Worm (Caenorhabditis elegans) whole organism, mixed stage, embryonic: Measurements from ENCODE around the gene unc-84.

Source experiments
- ceh-39 ChIP-seq: fragments of 150-350 bp; optimal IDR thresholded peaks from 2 replicates; lab custom pipeline; 2014; ENCODE audit warnings: missing biosample characterization, missing genetic modification characterization
- ceh-43 ChIP-seq: fragments of 200-800 bp; sonication (Bioruptor generic); optimal IDR thresholded peaks from 2 replicates; lab custom pipeline; 2018; ENCODE audit warnings: mild to moderate bottlenecking, missing genetic modification characterization, moderate library complexity, missing compliant biosample characterization
- ces-1 ChIP-seq: fragments of 150-350 bp; optimal IDR thresholded peaks from 2 replicates; lab custom pipeline; 2014; ENCODE audit warnings: missing biosample characterization, missing genetic modification reagents, missing genetic modification characterization
- elt-3 ChIP-seq: fragments of 150-350 bp; optimal IDR thresholded peaks from 2 replicates; lab custom pipeline; 2014; ENCODE audit warnings: missing biosample characterization, missing genetic modification characterization
- lin-13 ChIP-seq: fragments of 150-350 bp; optimal IDR thresholded peaks from 2 replicates; lab custom pipeline; 2014; ENCODE audit warnings: missing biosample characterization, missing genetic modification characterization
- mep-1 ChIP-seq: fragments of 150-350 bp; optimal IDR thresholded peaks from 2 replicates; lab custom pipeline; 2017; ENCODE audit warnings: missing biosample characterization, missing genetic modification reagents, missing genetic modification characterization, inconsistent platforms
- nhr-12 ChIP-seq: fragments of 150-350 bp; optimal IDR thresholded peaks from 2 replicates; lab custom pipeline; 2014; ENCODE audit warnings: missing biosample characterization, missing genetic modification characterization
- nhr-2 ChIP-seq: fragments of 150-350 bp; optimal IDR thresholded peaks from 2 replicates; lab custom pipeline; 2014; ENCODE audit warnings: missing biosample characterization, missing genetic modification characterization
- nhr-237 ChIP-seq: fragments of 150-350 bp; optimal IDR thresholded peaks from 2 replicates; lab custom pipeline; 2014; ENCODE audit warnings: missing biosample characterization, missing genetic modification characterization
- sptf-1 ChIP-seq: sonication (generic microtip); optimal IDR thresholded peaks from 2 replicates; lab custom pipeline; 2017; ENCODE audit warnings: mild to moderate bottlenecking, missing genetic modification characterization, moderate library complexity, missing compliant biosample characterization
- unc-62 ChIP-seq: fragments of 150-350 bp; optimal IDR thresholded peaks from 2 replicates; lab custom pipeline; 2014; ENCODE audit warnings: missing biosample characterization, missing genetic modification reagents, missing genetic modification characterization

- TF ChIP-seq sptf-1 (no peak), unc-62 (GFP tag; lab: Kevin White, UChicago) (no peak), ceh-39 (no peak), elt-3 (tag; lab: Kevin White, UChicago) (no peak), lin-13 (tag; lab: Kevin White, UChicago) (no peak), ceh-43 (GFP tag; lab: Kevin White, UChicago) (no peak), nhr-237 (tag; lab: Kevin White, UChicago) (no peak), mep-1 (no peak), ces-1 (GFP tag; lab: Kevin White, UChicago) (no peak), nhr-2 (tag; lab: Kevin White, UChicago) (no peak), nhr-12 (no peak)
Observed at ce11 chrX:13539701-13540100, 44.9 kb upstream of the unc-84 start.
